Fruit fly (Drosophila melanogaster) whole organism, embryonic: Measurements from ENCODE around the gene CG33721.

ENCODE experiments used
- Abd-B ChIP-seq: fragments of 200-800 bp; sonication (Bioruptor generic); optimal IDR thresholded peaks from 2 replicates; lab custom pipeline; 2018; ENCODE audit warnings: missing biosample characterization, mild to moderate bottlenecking, missing genetic modification characterization, moderate library complexity
- Adf1 ChIP-seq: fragments of 200-800 bp; sonication (Bioruptor generic); IDR thresholded peaks from 2 replicates; pipeline ENCODE4 v1.3.6; 2022; ENCODE audit warnings: missing biosample characterization, missing genetic modification characterization
- Asciz ChIP-seq: fragments of 200-800 bp; sonication (Bioruptor generic); optimal IDR thresholded peaks from 2 replicates; lab custom pipeline; 2017; ENCODE audit warnings: missing biosample characterization, mild to moderate bottlenecking, missing genetic modification characterization, missing genetic modification reagents
- BtbVII ChIP-seq: fragments of 200-800 bp; sonication (Bioruptor generic); optimal IDR thresholded peaks from 3 replicates; lab custom pipeline; 2017; ENCODE audit warnings: missing biosample characterization, mild to moderate bottlenecking, missing genetic modification characterization
- CG10321 ChIP-seq: fragments of 200-800 bp; sonication (Bioruptor generic); IDR thresholded peaks from 2 replicates; pipeline ENCODE4 v1.3.6; 2022; ENCODE audit warnings: missing biosample characterization, missing genetic modification characterization
- CG10462 ChIP-seq: fragments of 200-800 bp; sonication (Bioruptor generic); optimal IDR thresholded peaks from 2 replicates; lab custom pipeline; 2016; ENCODE audit warnings: missing biosample characterization, missing genetic modification characterization
- CG12236 ChIP-seq: fragments of 200-800 bp; sonication (Bioruptor generic); optimal IDR thresholded peaks from 2 replicates; lab custom pipeline; 2016; ENCODE audit warnings: missing biosample characterization, missing genetic modification characterization
- CG12391 ChIP-seq: fragments of 200-800 bp; sonication (Bioruptor generic); optimal IDR thresholded peaks from 3 replicates; lab custom pipeline; 2018; ENCODE audit warnings: missing biosample characterization, mild to moderate bottlenecking, missing genetic modification characterization, moderate library complexity
- CG13296 ChIP-seq: fragments of 200-800 bp; sonication (Bioruptor generic); optimal IDR thresholded peaks from 3 replicates; lab custom pipeline; 2018; ENCODE audit warnings: missing biosample characterization, mild to moderate bottlenecking, missing genetic modification characterization
- CG14860 ChIP-seq: fragments of 200-800 bp; sonication (Bioruptor generic); IDR thresholded peaks from 3 replicates; pipeline ENCODE4 v1.3.6; 2022; ENCODE audit warnings: missing biosample characterization, missing genetic modification characterization; ENCODE audit not compliant: partially characterized antibody
- CG15601 ChIP-seq: fragments of 200-800 bp; sonication (Bioruptor generic); optimal IDR thresholded peaks from 3 replicates; lab custom pipeline; 2019; ENCODE audit warnings: missing biosample characterization, mild to moderate bottlenecking, missing genetic modification characterization, moderate library complexity
- CG17361 ChIP-seq: fragments of 200-800 bp; sonication (Bioruptor generic); IDR thresholded peaks from 3 replicates; pipeline ENCODE4 v1.3.6; 2022; ENCODE audit warnings: missing biosample characterization, missing genetic modification characterization
- CG43689 ChIP-seq: fragments of 200-800 bp; sonication (Bioruptor generic); IDR thresholded peaks from 2 replicates; pipeline ENCODE4 v1.3.6; 2022; ENCODE audit warnings: missing biosample characterization, missing genetic modification characterization
- CG8089 ChIP-seq: fragments of 200-800 bp; sonication (Bioruptor generic); optimal IDR thresholded peaks from 3 replicates; lab custom pipeline; 2016; ENCODE audit warnings: missing biosample characterization, missing genetic modification characterization
- CG9932 ChIP-seq: fragments of 200-800 bp; sonication (Bioruptor generic); IDR thresholded peaks from 2 replicates; pipeline ENCODE4 v1.3.6; 2022; ENCODE audit warnings: missing biosample characterization, missing genetic modification characterization
- Chrac-16 ChIP-seq: fragments of 200-800 bp; sonication (Bioruptor generic); optimal IDR thresholded peaks from 3 replicates; lab custom pipeline; 2016; ENCODE audit warnings: missing biosample characterization, missing genetic modification characterization
- CkIIα-i1 ChIP-seq: fragments of 200-800 bp; sonication (Bioruptor generic); IDR thresholded peaks from 2 replicates; pipeline ENCODE4 v1.3.6; 2022; ENCODE audit warnings: missing biosample characterization, missing genetic modification characterization
- Dip2 ChIP-seq: fragments of 200-800 bp; sonication (Bioruptor generic); IDR thresholded peaks from 2 replicates; pipeline ENCODE4 v1.3.6; 2022; ENCODE audit warnings: missing biosample characterization, missing genetic modification characterization
- Dip3 ChIP-seq: fragments of 200-800 bp; sonication (Bioruptor generic); optimal IDR thresholded peaks from 3 replicates; lab custom pipeline; 2016; ENCODE audit warnings: missing biosample characterization, missing genetic modification characterization
- Drgx ChIP-seq: fragments of 200-800 bp; sonication (Bioruptor generic); IDR thresholded peaks from 2 replicates; pipeline ENCODE4 v1.3.6; 2022; ENCODE audit warnings: missing biosample characterization, missing genetic modification characterization
- Hand ChIP-seq: fragments of 200-800 bp; sonication (Bioruptor generic); optimal IDR thresholded peaks from 2 replicates; lab custom pipeline; 2017; ENCODE audit warnings: mild to moderate bottlenecking, missing biosample characterization, missing genetic modification reagents, missing genetic modification characterization
- Hmr ChIP-seq: fragments of 200-800 bp; sonication (Bioruptor generic); optimal IDR thresholded peaks from 3 replicates; lab custom pipeline; 2017; ENCODE audit warnings: mild to moderate bottlenecking, missing biosample characterization, missing genetic modification reagents, missing genetic modification characterization
- Hr3 ChIP-seq: fragments of 200-800 bp; sonication (Bioruptor generic); optimal IDR thresholded peaks from 3 replicates; lab custom pipeline; 2016; ENCODE audit warnings: missing biosample characterization, missing genetic modification characterization
- Hr78 ChIP-seq, 2 experiments: fragments of 200-800 bp in 1 of 2; fragments of >200 bp in 1 of 2; sonication (Bioruptor generic) in 1 of 2; optimal IDR thresholded peaks; 2 replicates each; lab custom pipeline; 2017 to 2019; ENCODE audit warnings: missing biosample characterization in 2 of 2, missing genetic modification characterization in 2 of 2, mild to moderate bottlenecking in 1 of 2, moderate library complexity in 1 of 2
- Nf-YA ChIP-seq: fragments of 200-800 bp; sonication (Bioruptor generic); IDR thresholded peaks from 2 replicates; pipeline ENCODE4 v1.3.6; 2022; ENCODE audit warnings: missing biosample characterization, missing genetic modification characterization
- Oli ChIP-seq: fragments of 200-800 bp; sonication (Bioruptor generic); optimal IDR thresholded peaks from 2 replicates; lab custom pipeline; 2018; ENCODE audit warnings: missing biosample characterization, mild to moderate bottlenecking, missing genetic modification characterization, moderate library complexity
- Opbp ChIP-seq: fragments of 200-800 bp; sonication (Bioruptor generic); IDR thresholded peaks from 3 replicates; pipeline ENCODE4 v1.3.6; 2022; ENCODE audit warnings: missing biosample characterization, missing genetic modification characterization; ENCODE audit not compliant: partially characterized antibody
- Scr ChIP-seq: fragments of 200-800 bp; sonication (Bioruptor generic); IDR thresholded peaks from 2 replicates; pipeline ENCODE4 v1.3.6; 2022; ENCODE audit warnings: missing biosample characterization, missing genetic modification characterization; ENCODE audit not compliant: partially characterized antibody
- ab ChIP-seq: fragments of 200-800 bp; sonication (Bioruptor generic); optimal IDR thresholded peaks from 2 replicates; lab custom pipeline; 2016; ENCODE audit warnings: missing biosample characterization, missing genetic modification characterization
- ac ChIP-seq: fragments of 200-800 bp; sonication (Bioruptor generic); optimal IDR thresholded peaks from 3 replicates; lab custom pipeline; 2017; ENCODE audit warnings: missing biosample characterization, mild to moderate bottlenecking, missing genetic modification characterization
- cad ChIP-seq: fragments of >200 bp; optimal IDR thresholded peaks from 2 replicates; lab custom pipeline; 2017; ENCODE audit warnings: missing biosample characterization, missing genetic modification characterization
- dysf ChIP-seq: fragments of 200-800 bp; sonication (Bioruptor generic); IDR thresholded peaks from 3 replicates; pipeline ENCODE4 v1.3.6; 2022; ENCODE audit warnings: missing biosample characterization, missing genetic modification characterization
- emc ChIP-seq: fragments of 200-800 bp; sonication (Bioruptor generic); optimal IDR thresholded peaks from 2 replicates; lab custom pipeline; 2016; ENCODE audit warnings: missing biosample characterization, missing genetic modification characterization
- ems ChIP-seq: fragments of 200-800 bp; sonication (Bioruptor generic); optimal IDR thresholded peaks from 3 replicates; lab custom pipeline; 2016; ENCODE audit warnings: missing biosample characterization, missing genetic modification characterization
- fd96Cb ChIP-seq: fragments of 200-800 bp; sonication (Bioruptor generic); optimal IDR thresholded peaks from 2 replicates; lab custom pipeline; 2018; ENCODE audit warnings: missing biosample characterization, mild to moderate bottlenecking, missing genetic modification characterization, moderate library complexity
- ind ChIP-seq: fragments of 200-800 bp; sonication (Bioruptor generic); optimal IDR thresholded peaks from 3 replicates; lab custom pipeline; 2016; ENCODE audit warnings: missing biosample characterization, missing genetic modification characterization
- lab ChIP-seq: fragments of 200-800 bp; sonication (Bioruptor generic); optimal IDR thresholded peaks from 3 replicates; lab custom pipeline; 2017; ENCODE audit warnings: missing biosample characterization, missing genetic modification characterization, mild to moderate bottlenecking, moderate library complexity, missing genetic modification reagents
- lbe ChIP-seq: fragments of 200-800 bp; sonication (Bioruptor generic); optimal IDR thresholded peaks from 2 replicates; lab custom pipeline; 2016; ENCODE audit warnings: missing biosample characterization, mild to moderate bottlenecking, missing genetic modification characterization
- mld ChIP-seq: fragments of 200-800 bp; sonication (Bioruptor generic); IDR thresholded peaks from 3 replicates; pipeline ENCODE4 v1.3.6; 2022; ENCODE audit warnings: missing biosample characterization, missing genetic modification characterization; ENCODE audit not compliant: partially characterized antibody
- pho ChIP-seq: fragments of 200-800 bp; sonication (Bioruptor generic); optimal IDR thresholded peaks from 2 replicates; lab custom pipeline; 2016; ENCODE audit warnings: missing biosample characterization, missing genetic modification characterization
- prd ChIP-seq, 3 experiments: fragments of >200 bp in 2 of 3; fragments of 200-800 bp in 1 of 3; sonication (Bioruptor generic) in 1 of 3; optimal IDR thresholded peaks in 2 of 3; IDR thresholded peaks in 1 of 3; 2 replicates in 2 of 3; 3 replicates in 1 of 3; pipeline versions ENCODE4 v1.3.6 to Lab custom; 2017 to 2022; ENCODE audit warnings: missing biosample characterization in 1 of 3, missing genetic modification characterization in 1 of 3
- pros ChIP-seq: fragments of 200-800 bp; sonication (Bioruptor generic); optimal IDR thresholded peaks from 3 replicates; lab custom pipeline; 2019; ENCODE audit warnings: missing biosample characterization, mild to moderate bottlenecking, missing genetic modification characterization, moderate library complexity
- pum ChIP-seq: fragments of 200-800 bp; sonication (Bioruptor generic); optimal IDR thresholded peaks from 2 replicates; lab custom pipeline; 2016; ENCODE audit warnings: missing biosample characterization, missing genetic modification characterization
- repo ChIP-seq: fragments of 200-800 bp; sonication (Bioruptor generic); optimal IDR thresholded peaks from 2 replicates; lab custom pipeline; 2016; ENCODE audit warnings: missing biosample characterization, missing genetic modification characterization
- scrt ChIP-seq: fragments of 200-800 bp; sonication (Bioruptor generic); optimal IDR thresholded peaks from 2 replicates; lab custom pipeline; 2018; ENCODE audit warnings: missing biosample characterization, mild to moderate bottlenecking, missing genetic modification characterization, moderate library complexity
- tgo ChIP-seq: fragments of 200-800 bp; sonication (Bioruptor generic); IDR thresholded peaks from 3 replicates; pipeline ENCODE4 v1.3.6; 2022; ENCODE audit warnings: missing biosample characterization, missing genetic modification characterization
- tio ChIP-seq: fragments of 200-800 bp; sonication (Bioruptor generic); optimal IDR thresholded peaks from 2 replicates; lab custom pipeline; 2017; ENCODE audit warnings: missing biosample characterization, missing genetic modification characterization, inconsistent platforms
- tll ChIP-seq, 2 experiments: fragments of 200-800 bp in 1 of 2; fragments of >200 bp in 1 of 2; sonication (Bioruptor generic) in 1 of 2; optimal IDR thresholded peaks; 2 replicates each; lab custom pipeline; 2017 to 2019; ENCODE audit warnings: missing biosample characterization in 2 of 2, missing genetic modification characterization in 2 of 2, mild to moderate bottlenecking in 1 of 2, moderate library complexity in 1 of 2
- tx ChIP-seq: fragments of 200-800 bp; sonication (Bioruptor generic); optimal IDR thresholded peaks from 2 replicates; lab custom pipeline; 2016; ENCODE audit warnings: missing biosample characterization, missing genetic modification characterization
- zf30C ChIP-seq: fragments of 200-800 bp; sonication (Bioruptor generic); optimal IDR thresholded peaks from 3 replicates; lab custom pipeline; 2018; ENCODE audit warnings: missing biosample characterization, mild to moderate bottlenecking, missing genetic modification characterization

Gene CG33721

dm6 chr3R:22368777-22369214, 37.9 kb downstream of the CG33721 start (continued):
- peak; percentile 72 for TF ChIP-seq BtbVII (GFP tag; lab: Kevin White, UChicago)
- TF ChIP-seq tio (GFP tag; lab: Kevin White, UChicago): peak; percentile 57
- no peak for TF ChIP-seq Hr78 (GFP tag; optimal IDR thresholded peaks at IDR 0.05; lab: Kevin White, UChicago)
- no peak for TF ChIP-seq CG10462
- TF ChIP-seq ac (GFP tag; lab: Kevin White, UChicago): no peak
- peak; percentile 85 for TF ChIP-seq Hmr
- TF ChIP-seq Scr (GFP tag; lab: Robert Waterston, UW): no peak
- peak; percentile 41 for TF ChIP-seq fd96Cb (tag; lab: Kevin White, UChicago)
- TF ChIP-seq pho (GFP tag; lab: Kevin White, UChicago): peak; percentile 19
- no peak for TF ChIP-seq prd (optimal IDR thresholded peaks at IDR 0.05; lab: Kevin White, UChicago)
- TF ChIP-seq prd (GFP tag; IDR thresholded peaks at IDR 0.05; lab: Robert Waterston, UW): peak; percentile 78
- no peak for TF ChIP-seq tll (GFP tag; optimal IDR thresholded peaks at IDR 0.05; lab: Kevin White, UChicago)
- peak; percentile 72 for TF ChIP-seq tgo (GFP tag; lab: Robert Waterston, UW)
- peak; percentile 28; the same call in 1 of the 2 replicates for TF ChIP-seq CG43689 (GFP tag; lab: Robert Waterston, UW)
- TF ChIP-seq Nf-YA (GFP tag; lab: Robert Waterston, UW): peak; percentile 44; the same call in 1 of the 2 replicates
- no peak for TF ChIP-seq Dip2 (GFP tag; lab: Robert Waterston, UW)
- no peak for TF ChIP-seq Opbp
- peak; percentile 61 for TF ChIP-seq CG17361 (GFP tag; lab: Robert Waterston, UW)
- no peak for TF ChIP-seq pum
- peak; percentile 96 for TF ChIP-seq scrt (GFP tag; lab: Kevin White, UChicago)
- no peak for TF ChIP-seq mld (GFP tag; lab: Robert Waterston, UW)
- TF ChIP-seq emc (GFP tag; lab: Kevin White, UChicago): no peak
- no peak for TF ChIP-seq repo (GFP tag; lab: Kevin White, UChicago)
- TF ChIP-seq Adf1: peak; percentile 61
- no peak for TF ChIP-seq CG8089 (GFP tag; lab: Kevin White, UChicago)
- TF ChIP-seq Hand: peak; percentile 29
- TF ChIP-seq pros (GFP tag; lab: Kevin White, UChicago): no peak
- TF ChIP-seq CG13296 (GFP tag; lab: Kevin White, UChicago): peak; percentile 59
- TF ChIP-seq tx (GFP tag; lab: Kevin White, UChicago): no peak
- no peak for TF ChIP-seq Dip3 (GFP tag; lab: Kevin White, UChicago)
- no peak for TF ChIP-seq ems (GFP tag; lab: Kevin White, UChicago)
- no peak for TF ChIP-seq CkIIα-i1 (GFP tag; lab: Robert Waterston, UW)
- TF ChIP-seq CG10321 (GFP tag; lab: Robert Waterston, UW): peak; percentile 7; the same call in 1 of the 2 replicates
- peak; percentile 40 for TF ChIP-seq Hr3 (GFP tag; lab: Kevin White, UChicago)
- TF ChIP-seq lab (GFP tag; lab: Kevin White, UChicago): peak; percentile 85
- TF ChIP-seq Asciz: peak; percentile 30
- TF ChIP-seq Oli: peak; percentile 61
- TF ChIP-seq lbe: peak; percentile 25
- peak; percentile 14 for TF ChIP-seq Chrac-16
- peak; percentile 82 for TF ChIP-seq CG9932
- no peak for TF ChIP-seq cad (GFP tag; lab: Kevin White, UChicago)
- TF ChIP-seq zf30C (GFP tag; lab: Kevin White, UChicago): no peak
- TF ChIP-seq Drgx: peak; percentile 62
- peak; percentile 82 for TF ChIP-seq dysf (GFP tag; lab: Robert Waterston, UW)
- no peak for TF ChIP-seq CG15601
- no peak for TF ChIP-seq Abd-B (GFP tag; lab: Kevin White, UChicago)
- no peak for TF ChIP-seq CG14860
- no peak for TF ChIP-seq CG12236 (GFP tag; lab: Kevin White, UChicago)
- peak; percentile 62 for TF ChIP-seq CG12391 (tag; lab: Kevin White, UChicago)
- peak; percentile 63 for TF ChIP-seq ind
- no peak for TF ChIP-seq ab (GFP tag; lab: Kevin White, UChicago)
